Fruit fly (Drosophila melanogaster): ENCODE data around the gene Syx18.
A peak's percentile ranks its signal among the peaks of the same experiment; 100 is the strongest.

- no peak for TF ChIP-seq Myc (optimal IDR thresholded peaks at IDR 0.05)
- no peak for TF ChIP-seq Jra (GFP tag; optimal IDR thresholded peaks at IDR 0.05)
- no peak for TF ChIP-seq dsf (GFP tag; optimal IDR thresholded peaks at IDR 0.05; ENCODE audit: borderline replicate concordance)
- TF ChIP-seq ey (GFP tag; optimal IDR thresholded peaks at IDR 0.05), result peak; percentile 7
- TF ChIP-seq OdsH (GFP tag; optimal IDR thresholded peaks at IDR 0.05), result no peak
- TF ChIP-seq tai (GFP tag; optimal IDR thresholded peaks at IDR 0.05), result no peak
These were observed 43.3 kb downstream of the Syx18 start for dm6 chr3R:24581891-24582668.
